Fruit fly (Drosophila melanogaster) whole organism, wandering third instar larva: ENCODE data around the gene mRpL48.

ENCODE experiments used
- CG32264 ChIP-seq: fragments of 200-800 bp; sonication (Bioruptor generic); optimal IDR thresholded peaks from 2 replicates; lab custom pipeline; 2016; ENCODE audit warnings: missing biosample characterization, missing genetic modification characterization
- Dfd ChIP-seq: fragments of >200 bp; optimal IDR thresholded peaks from 2 replicates; lab custom pipeline; 2017; ENCODE audit warnings: missing biosample characterization, missing genetic modification characterization
- OdsH ChIP-seq: fragments of 200-800 bp; sonication (Bioruptor generic); optimal IDR thresholded peaks from 2 replicates; lab custom pipeline; 2016; ENCODE audit warnings: missing biosample characterization, mild to moderate bottlenecking, missing genetic modification characterization

dm6 chr2L:1733155-1733813 is 23.0 kb downstream of the mRpL48 start:
- no peak for TF ChIP-seq OdsH (GFP tag; lab: Kevin White, UChicago)
- no peak for TF ChIP-seq CG32264 (GFP tag; lab: Kevin White, UChicago)
- no peak for TF ChIP-seq Dfd
